Fruit fly (Drosophila melanogaster): Measurements from ENCODE around the gene Atg3.

Atg3 gene

DNA sequence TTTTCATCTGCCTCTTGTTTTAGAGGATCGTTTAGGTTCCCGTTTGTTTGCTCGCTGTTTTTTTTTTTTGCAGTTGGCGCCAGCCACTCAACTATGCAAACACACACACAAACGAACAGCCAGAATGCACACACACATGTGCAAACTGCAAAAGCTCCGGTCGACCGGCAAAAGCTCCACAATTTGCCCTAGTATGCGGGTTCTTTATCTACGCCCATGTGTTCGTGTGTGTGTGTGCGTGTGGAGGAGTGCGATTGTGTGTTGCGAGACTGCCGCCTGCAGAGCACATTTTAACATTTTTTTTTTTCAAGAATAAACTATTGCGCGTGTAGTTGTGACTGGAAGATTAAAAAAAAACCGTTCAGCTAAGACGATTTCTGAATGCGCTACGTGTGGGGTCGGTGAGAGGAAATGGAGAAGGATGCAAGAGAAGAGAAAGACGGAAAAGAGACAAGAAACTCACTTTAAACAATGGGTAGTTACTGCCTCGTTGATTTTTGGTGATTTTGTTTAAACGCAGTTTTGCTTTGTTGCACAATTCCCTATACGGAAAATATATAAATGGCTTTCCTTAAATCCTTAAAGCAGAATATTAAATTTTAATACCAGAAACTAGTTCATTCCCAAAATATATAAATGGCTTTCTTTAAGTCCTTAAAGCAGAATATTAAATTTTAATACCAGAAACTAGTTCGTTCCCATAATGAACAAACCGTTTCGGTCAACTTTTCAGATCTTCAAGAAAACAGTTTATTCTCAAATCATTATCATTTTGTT lies 42.9 kb downstream of the Atg3 start (continued):
- TF ChIP-seq lab (GFP tag; optimal IDR thresholded peaks at IDR 0.05) (peak; percentile 12), NfI (GFP tag; optimal IDR thresholded peaks at IDR 0.05) (peak; percentile 5), jing (GFP tag; optimal IDR thresholded peaks at IDR 0.05) (no peak), cas (GFP tag; IDR thresholded peaks at IDR 0.05) (no peak), Dll (GFP tag; IDR thresholded peaks at IDR 0.05; ENCODE audit: partially characterized antibody) (no peak), Gsc (GFP tag; IDR thresholded peaks at IDR 0.05) (no peak), CG9797 (GFP tag; optimal IDR thresholded peaks at IDR 0.05) (no peak), crol (GFP tag; IDR thresholded peaks at IDR 0.05) (peak; percentile 31; the same call in 1 of the 2 replicates), CG8924 (tag; optimal IDR thresholded peaks at IDR 0.05) (peak; percentile 9), chn (GFP tag; optimal IDR thresholded peaks at IDR 0.05) (peak; percentile 13), CG7786 (GFP tag; optimal IDR thresholded peaks at IDR 0.05) (peak; percentile 11), CG9727 (GFP tag; optimal IDR thresholded peaks at IDR 0.05) (peak; percentile 49), CG5245 (GFP tag; optimal IDR thresholded peaks at IDR 0.05) (no peak), CkIIα-i1 (GFP tag; IDR thresholded peaks at IDR 0.05) (0 out of 2 replicates have a peak, but pooled peaks have one; percentile 8), CG6765 (GFP tag; optimal IDR thresholded peaks at IDR 0.05) (peak; percentile 17), CG3995 (GFP tag; optimal IDR thresholded peaks at IDR 0.05) (no peak), CG6683 (GFP tag; optimal IDR thresholded peaks at IDR 0.05) (no peak), Rx (GFP tag; IDR thresholded peaks at IDR 0.05) (peak; percentile 27; the same call in 1 of the 2 replicates), repo (GFP tag; optimal IDR thresholded peaks at IDR 0.05) (no peak), vvl (GFP tag; IDR thresholded peaks at IDR 0.05) (peak; percentile 26; the same call in 1 of the 2 replicates), CG16815 (GFP tag; optimal IDR thresholded peaks at IDR 0.05) (no peak), CG5953 (GFP tag; IDR thresholded peaks at IDR 0.05) (no peak), CG6854 (GFP tag; optimal IDR thresholded peaks at IDR 0.05) (no peak), pfk (GFP tag; optimal IDR thresholded peaks at IDR 0.05) (no peak), shn (GFP tag; optimal IDR thresholded peaks at IDR 0.05) (no peak), CG2120 (GFP tag; optimal IDR thresholded peaks at IDR 0.05) (peak; percentile 61), fd3F (GFP tag; optimal IDR thresholded peaks at IDR 0.05) (peak; percentile 32), Dek (tag; optimal IDR thresholded peaks at IDR 0.05) (peak; percentile 29), CG8290 (GFP tag; optimal IDR thresholded peaks at IDR 0.05) (no peak), CG8290 (tag; optimal IDR thresholded peaks at IDR 0.05) (peak in 1 of 2 experiments; percentile 24), row (GFP tag; IDR thresholded peaks at IDR 0.05) (peak; percentile 81), CG11504 (tag; optimal IDR thresholded peaks at IDR 0.05) (peak; percentile 64), nom (GFP tag; optimal IDR thresholded peaks at IDR 0.05) (peak; percentile 83), C15 (GFP tag; IDR thresholded peaks at IDR 0.05) (no peak), nerfin-1 (tag; optimal IDR thresholded peaks at IDR 0.05) (no peak), Drgx (GFP tag; IDR thresholded peaks at IDR 0.05) (0 out of 2 replicates have a peak, but pooled peaks have one; percentile 17), CG30431 (GFP tag; optimal IDR thresholded peaks at IDR 0.05) (no peak), Kr (GFP tag; optimal IDR thresholded peaks at IDR 0.05) (no peak), ase (GFP tag; IDR thresholded peaks at IDR 0.05) (0 out of 3 replicates have a peak, but pooled peaks have one; percentile 38), tap (tag; optimal IDR thresholded peaks at IDR 0.05) (peak; percentile 4), sna (GFP tag; IDR thresholded peaks at IDR 0.05; ENCODE audit: partially characterized antibody) (no peak), CG4854 (GFP tag; optimal IDR thresholded peaks at IDR 0.05) (peak; percentile 17), CG14050 (GFP tag; IDR thresholded peaks at IDR 0.05) (0 out of 3 replicates have a peak, but pooled peaks have one; percentile 43), kay (GFP tag; optimal IDR thresholded peaks at IDR 0.05) (no peak), Hr51 (GFP tag; optimal IDR thresholded peaks at IDR 0.05) (peak in 1 of 2 experiments; percentile 64), CG11456 (GFP tag; IDR thresholded peaks at IDR 0.05) (no peak; the same call in 2 of the 3 replicates), vnd (GFP tag; IDR thresholded peaks at IDR 0.05; ENCODE audit: partially characterized antibody) (no peak), CG1603 (tag; optimal IDR thresholded peaks at IDR 0.05) (no peak), ci (GFP tag; IDR thresholded peaks at IDR 0.05) (peak; percentile 59; the same call in 1 of the 3 replicates)

Data from whole organism, embryonic.